Worm (Caenorhabditis elegans): ENCODE data around the gene ebp-2.

DNA sequence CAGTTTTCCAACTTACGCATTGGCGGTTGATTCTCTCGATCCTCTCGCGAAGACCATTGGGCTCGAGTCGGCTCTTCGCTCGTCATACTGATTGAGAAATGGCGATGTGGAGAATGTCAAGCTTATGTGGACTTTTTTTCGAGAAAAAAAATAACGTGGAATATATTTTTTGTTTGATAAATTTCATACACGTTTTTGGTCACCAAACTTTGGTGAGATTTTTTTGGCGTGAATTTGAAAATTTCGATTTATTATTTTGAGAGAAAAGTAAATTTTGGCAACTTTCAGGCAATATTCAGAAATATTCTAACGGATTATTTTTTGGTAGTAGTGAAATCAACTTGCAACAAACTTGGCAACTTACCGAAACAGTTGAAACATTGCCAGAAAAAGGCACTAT is 36.6 kb downstream of the ebp-2 start, which contains the start of gene W02B12.12:
- TF ChIP-seq ref-1 (GFP tag; conservative IDR thresholded peaks at IDR 0.05) = no peak
- TF ChIP-seq med-1 (GFP tag; optimal IDR thresholded peaks at IDR 0.05; ENCODE audit: insufficient read depth) = no peak
- no peak for TF ChIP-seq flt-1 (GFP tag; IDR thresholded peaks at IDR 0.05)
- no peak for TF ChIP-seq cog-1 (tag; optimal IDR thresholded peaks at IDR 0.05)
- no peak for TF ChIP-seq tab-1 (GFP tag; IDR thresholded peaks at IDR 0.05)
- TF ChIP-seq T22C8.4 (GFP tag; IDR thresholded peaks at IDR 0.05) = no peak
- no peak for TF ChIP-seq klf-2 (GFP tag; conservative IDR thresholded peaks at IDR 0.05)
- no peak for TF ChIP-seq ztf-29 (GFP tag; IDR thresholded peaks at IDR 0.05)
- no peak for TF ChIP-seq ztf-23 (GFP tag; IDR thresholded peaks at IDR 0.05)

Data from whole organism, midembryonic.